Worm (Caenorhabditis elegans): ENCODE data around the gene F13C5.1.

Gene F13C5.1

DNA sequence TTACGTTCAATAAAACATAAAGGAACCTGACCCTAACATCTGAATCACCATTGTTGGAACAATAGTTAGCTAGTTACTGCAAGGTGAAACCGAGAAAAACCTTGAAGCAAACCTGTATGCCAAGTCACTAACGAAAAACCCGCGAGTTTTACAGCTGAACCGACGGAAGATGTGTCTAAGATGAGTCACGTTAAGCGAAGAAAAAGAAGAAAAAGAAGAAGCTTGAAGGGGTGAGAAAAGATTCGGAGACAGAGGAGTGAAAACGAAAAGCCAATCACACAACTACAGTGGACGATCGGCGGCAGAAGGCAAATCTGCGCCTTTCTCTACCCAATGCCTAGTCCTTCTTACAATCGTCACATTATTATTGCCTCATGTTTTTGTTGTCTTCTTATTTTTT lies 44.1 kb upstream of the F13C5.1 start, which contains the start of gene nas-38:
Gene nas-38, plus strand, starts transcription at position 301 of the 400 bp plus-strand sequence.
- no peak for TF ChIP-seq ces-1 (GFP tag; optimal IDR thresholded peaks at IDR 0.05)
- TF ChIP-seq ham-2 (GFP tag; optimal IDR thresholded peaks at IDR 0.05) = no peak
- no peak for TF ChIP-seq lin-13 (tag; optimal IDR thresholded peaks at IDR 0.05)

DNA sequence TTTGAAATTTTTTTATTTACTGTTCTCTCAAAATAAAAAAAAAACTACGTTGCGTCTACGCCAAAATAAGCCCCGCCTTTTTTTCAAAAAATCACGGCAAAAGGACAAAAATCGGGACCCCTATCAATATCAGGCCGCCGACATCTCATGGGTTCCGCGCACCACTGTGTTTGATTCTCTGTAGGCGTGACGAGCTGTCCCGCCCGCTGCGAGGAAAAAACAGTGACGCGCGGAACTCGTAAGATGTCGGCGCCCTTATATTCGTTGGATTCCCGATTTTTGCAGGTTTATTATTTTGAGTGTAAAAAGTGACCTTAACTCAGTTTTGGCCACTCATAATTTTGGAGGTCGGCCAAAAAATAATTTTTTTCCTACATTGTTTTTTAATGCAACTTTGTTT lies 30.6 kb upstream of the F13C5.1 start:
- no peak for TF ChIP-seq lsy-2 (tag; optimal IDR thresholded peaks at IDR 0.05)
- no peak for TF ChIP-seq sptf-1 (tag; optimal IDR thresholded peaks at IDR 0.05)
- no peak for TF ChIP-seq cnd-1 (tag; optimal IDR thresholded peaks at IDR 0.05)
- TF ChIP-seq ceh-43 (GFP tag; optimal IDR thresholded peaks at IDR 0.05) = no peak
- no peak for TF ChIP-seq nhr-12 (tag; optimal IDR thresholded peaks at IDR 0.05)
- TF ChIP-seq ceh-83 (GFP tag; optimal IDR thresholded peaks at IDR 0.05) = no peak
- no peak for TF ChIP-seq lin-32 (GFP tag; optimal IDR thresholded peaks at IDR 0.05)
- TF ChIP-seq tbx-8 (GFP tag; optimal IDR thresholded peaks at IDR 0.05) = no peak
- no peak for TF ChIP-seq hlh-1 (tag; optimal IDR thresholded peaks at IDR 0.05)
- TF ChIP-seq zip-8 (tag; optimal IDR thresholded peaks at IDR 0.05) = no peak
- TF ChIP-seq nhr-76 (tag; optimal IDR thresholded peaks at IDR 0.05) = no peak
- no peak for TF ChIP-seq mep-1 (tag; optimal IDR thresholded peaks at IDR 0.05)
- no peak for TF ChIP-seq ztf-11 (tag; optimal IDR thresholded peaks at IDR 0.05)
- TF ChIP-seq unc-62 (GFP tag; optimal IDR thresholded peaks at IDR 0.05) = no peak
- TF ChIP-seq nhr-28 (tag; optimal IDR thresholded peaks at IDR 0.05) = no peak
- no peak for TF ChIP-seq mls-2 (tag; optimal IDR thresholded peaks at IDR 0.05)

DNA sequence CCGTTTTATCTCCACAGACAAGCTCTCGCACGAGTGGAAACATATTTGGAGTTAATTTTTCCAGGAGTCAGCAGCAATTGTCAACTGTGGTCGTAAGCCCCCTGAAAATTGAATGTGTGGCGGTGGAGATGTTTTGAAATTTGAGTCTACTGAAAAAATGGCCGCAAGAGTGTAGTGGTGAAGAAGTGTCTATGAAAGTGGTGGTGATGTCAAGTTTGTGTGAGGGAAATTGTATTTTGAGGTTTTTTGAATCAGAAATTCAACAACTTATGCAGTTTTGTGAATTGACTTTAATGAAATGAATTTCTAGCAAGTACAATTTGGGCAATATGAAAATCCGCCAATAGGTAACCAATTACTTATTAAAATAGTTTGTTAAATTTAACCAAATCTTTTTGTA lies 29.4 kb upstream of the F13C5.1 start, which contains the start of gene mrp-2:
Gene mrp-2, minus strand, starts transcription at position 101 of the 400 bp plus-strand sequence.
- TF ChIP-seq nhr-237 (tag; optimal IDR thresholded peaks at IDR 0.05) (no peak), cnd-1 (tag; optimal IDR thresholded peaks at IDR 0.05) (no peak), mep-1 (tag; optimal IDR thresholded peaks at IDR 0.05) (no peak), unc-62 (GFP tag; optimal IDR thresholded peaks at IDR 0.05) (no peak), ham-2 (GFP tag; optimal IDR thresholded peaks at IDR 0.05) (no peak), flh-1 (GFP tag; optimal IDR thresholded peaks at IDR 0.05) (no peak), nhr-12 (tag; optimal IDR thresholded peaks at IDR 0.05) (no peak), mab-5 (tag; optimal IDR thresholded peaks at IDR 0.05) (no peak), M03D4.4 (tag; optimal IDR thresholded peaks at IDR 0.05) (no peak)

DNA sequence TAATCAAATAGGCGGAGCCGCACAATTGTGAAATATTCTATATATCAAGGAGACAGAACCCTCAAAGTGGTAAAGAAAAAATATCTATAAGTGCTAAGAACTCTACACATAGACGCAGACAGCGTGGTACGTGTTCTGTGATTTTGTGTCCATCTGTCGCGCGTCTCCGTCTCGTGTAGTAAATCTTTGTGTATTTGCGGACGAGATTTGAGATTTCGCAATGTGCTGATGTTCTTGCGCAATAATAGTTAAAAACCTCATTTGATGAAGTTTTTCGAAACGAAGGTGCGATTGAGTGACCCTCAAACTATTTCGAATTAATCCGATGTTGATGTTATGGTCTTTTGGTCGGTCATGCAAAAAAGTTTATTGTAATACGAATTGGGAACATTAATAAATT lies 28.7 kb upstream of the F13C5.1 start:
- TF ChIP-seq mep-1 (tag; optimal IDR thresholded peaks at IDR 0.05) (no peak), drap-1 (GFP tag; optimal IDR thresholded peaks at IDR 0.05) (no peak), elt-3 (tag; optimal IDR thresholded peaks at IDR 0.05) (peak; percentile 75), zip-8 (tag; optimal IDR thresholded peaks at IDR 0.05) (peak; percentile 85), nhr-28 (tag; optimal IDR thresholded peaks at IDR 0.05) (no peak), elt-1 (tag; optimal IDR thresholded peaks at IDR 0.05; ENCODE audit: borderline replicate concordance, insufficient read depth) (no peak), nhr-2 (tag; optimal IDR thresholded peaks at IDR 0.05) (peak; percentile 2), ham-2 (GFP tag; optimal IDR thresholded peaks at IDR 0.05) (no peak), lin-13 (tag; optimal IDR thresholded peaks at IDR 0.05) (no peak), cnd-1 (tag; optimal IDR thresholded peaks at IDR 0.05) (no peak), hlh-1 (tag; optimal IDR thresholded peaks at IDR 0.05) (no peak), nhr-237 (tag; optimal IDR thresholded peaks at IDR 0.05) (peak; percentile 38), unc-62 (GFP tag; optimal IDR thresholded peaks at IDR 0.05) (peak; percentile 2)

DNA sequence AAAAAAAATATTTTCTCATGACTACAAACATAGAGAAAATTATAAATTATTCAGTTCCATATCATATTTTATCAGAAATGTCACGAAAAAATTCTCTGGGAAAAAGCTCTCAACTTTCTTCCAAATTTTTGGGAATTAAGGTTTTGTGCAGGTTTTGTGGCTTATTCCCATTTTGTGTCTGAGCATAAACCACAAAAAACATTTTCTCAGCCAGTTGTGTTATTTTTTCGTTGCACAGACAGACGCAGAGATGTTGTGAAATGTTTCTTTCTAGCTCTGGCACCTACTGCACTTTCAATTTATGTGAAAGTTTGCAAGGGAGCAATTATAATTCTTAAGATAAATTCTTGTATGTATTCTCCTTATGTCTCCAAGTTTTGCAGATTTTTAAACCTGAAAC lies 26.9 kb upstream of the F13C5.1 start:
- no peak for TF ChIP-seq mls-2 (tag; optimal IDR thresholded peaks at IDR 0.05)
- no peak for TF ChIP-seq elt-3 (tag; optimal IDR thresholded peaks at IDR 0.05)
- no peak for TF ChIP-seq tbx-8 (GFP tag; optimal IDR thresholded peaks at IDR 0.05)
- no peak for TF ChIP-seq lsy-2 (tag; optimal IDR thresholded peaks at IDR 0.05)
- TF ChIP-seq blmp-1 (tag; optimal IDR thresholded peaks at IDR 0.05) = no peak
- no peak for TF ChIP-seq M03D4.4 (tag; optimal IDR thresholded peaks at IDR 0.05)
- no peak for TF ChIP-seq ceh-39 (tag; optimal IDR thresholded peaks at IDR 0.05)
- no peak for TF ChIP-seq unc-120 (tag; optimal IDR thresholded peaks at IDR 0.05; ENCODE audit: poor library complexity, severe bottlenecking)
- no peak for TF ChIP-seq nhr-76 (tag; optimal IDR thresholded peaks at IDR 0.05)
- no peak for TF ChIP-seq pha-4 (tag; optimal IDR thresholded peaks at IDR 0.05)
- TF ChIP-seq nhr-237 (tag; optimal IDR thresholded peaks at IDR 0.05) = no peak
- TF ChIP-seq ztf-11 (tag; optimal IDR thresholded peaks at IDR 0.05) = no peak
- no peak for TF ChIP-seq sptf-1 (tag; optimal IDR thresholded peaks at IDR 0.05)
- no peak for TF ChIP-seq cnd-1 (tag; optimal IDR thresholded peaks at IDR 0.05)
- no peak for TF ChIP-seq elt-1 (tag; optimal IDR thresholded peaks at IDR 0.05; ENCODE audit: borderline replicate concordance, insufficient read depth)
- no peak for TF ChIP-seq unc-39 (tag; optimal IDR thresholded peaks at IDR 0.05)
- no peak for TF ChIP-seq ceh-43 (GFP tag; optimal IDR thresholded peaks at IDR 0.05)
- no peak for TF ChIP-seq ceh-83 (GFP tag; optimal IDR thresholded peaks at IDR 0.05)
- no peak for TF ChIP-seq sem-2 (GFP tag; optimal IDR thresholded peaks at IDR 0.05)
- TF ChIP-seq mep-1 (tag; optimal IDR thresholded peaks at IDR 0.05) = no peak

Measured in whole organism, mixed stage, embryonic.